Worm (Caenorhabditis elegans) whole organism, early embryonic: Measurements from ENCODE around the gene F55E10.1.

Experiments
- B0310.2 ChIP-seq: sonication (generic microtip); optimal IDR thresholded peaks from 2 replicates; lab custom pipeline; 2016; ENCODE audit warnings: mild to moderate bottlenecking, missing genetic modification characterization, missing compliant biosample characterization
- F13C5.2 ChIP-seq: sonication (generic microtip); optimal IDR thresholded peaks from 2 replicates; lab custom pipeline; 2017; ENCODE audit warnings: mild to moderate bottlenecking, missing genetic modification characterization, inconsistent platforms, missing compliant biosample characterization
- aly-1 ChIP-seq: sonication (generic microtip); optimal IDR thresholded peaks from 2 replicates; lab custom pipeline; 2016; ENCODE audit warnings: missing genetic modification characterization, missing compliant biosample characterization
- ama-1 ChIP-seq: fragments of 150-350 bp; optimal IDR thresholded peaks from 2 replicates; lab custom pipeline; 2014
- ceh-13 ChIP-seq: fragments of 200-800 bp; sonication (Bioruptor generic); optimal IDR thresholded peaks from 2 replicates; lab custom pipeline; 2018; ENCODE audit warnings: mild to moderate bottlenecking, missing genetic modification characterization, missing compliant biosample characterization
- ceh-36 ChIP-seq: sonication (generic microtip); optimal IDR thresholded peaks from 2 replicates; lab custom pipeline; 2016; ENCODE audit warnings: missing genetic modification characterization, inconsistent platforms, missing compliant biosample characterization
- ets-7 ChIP-seq: sonication (generic microtip); optimal IDR thresholded peaks from 2 replicates; lab custom pipeline; 2016; ENCODE audit warnings: missing genotype, missing genetic modification characterization, missing compliant biosample characterization
- flt-1 ChIP-seq: fragments of 200-800 bp; sonication (Bioruptor generic); IDR thresholded peaks from 2 replicates; pipeline ENCODE4 v1.3.6; 2022; ENCODE audit warnings: missing genetic modification characterization, missing compliant biosample characterization
- hmbx-1 ChIP-seq: sonication (generic microtip); optimal IDR thresholded peaks from 2 replicates; lab custom pipeline; 2016; ENCODE audit warnings: mild to moderate bottlenecking, missing genetic modification characterization, missing compliant biosample characterization
- hmg-4 ChIP-seq: fragments of 200-800 bp; sonication (Bioruptor generic); optimal IDR thresholded peaks from 2 replicates; lab custom pipeline; 2018; ENCODE audit warnings: mild to moderate bottlenecking, missing genetic modification characterization, missing compliant biosample characterization
- hnd-1 ChIP-seq: sonication (generic microtip); optimal IDR thresholded peaks from 2 replicates; lab custom pipeline; 2016; ENCODE audit warnings: missing genetic modification characterization, missing compliant biosample characterization
- pes-1 ChIP-seq: fragments of 200-800 bp; sonication (Bioruptor generic); IDR thresholded peaks from 2 replicates; pipeline ENCODE4 v1.3.6; 2022; ENCODE audit warnings: missing genetic modification reagents, missing genetic modification characterization, missing compliant biosample characterization
- scrt-1 ChIP-seq: fragments of 200-800 bp; sonication (Bioruptor generic); IDR thresholded peaks from 2 replicates; pipeline ENCODE4 v1.3.6; 2022; ENCODE audit warnings: missing genetic modification characterization, missing compliant biosample characterization
- sea-1 ChIP-seq: fragments of 200-800 bp; sonication (Bioruptor generic); conservative IDR thresholded peaks from 2 replicates; pipeline ENCODE4 v1.3.6; 2022; ENCODE audit warnings: missing genetic modification characterization, missing compliant biosample characterization
- tbx-11 ChIP-seq: fragments of 200-800 bp; sonication (Bioruptor generic); IDR thresholded peaks from 2 replicates; pipeline ENCODE4 v1.3.6; 2022; ENCODE audit warnings: missing genetic modification characterization, missing compliant biosample characterization
- tbx-37 ChIP-seq: fragments of 200-800 bp; sonication (Bioruptor generic); conservative IDR thresholded peaks from 2 replicates; pipeline ENCODE4 v1.3.6; 2022; ENCODE audit warnings: missing genetic modification reagents, missing genetic modification characterization, missing compliant biosample characterization
- tra-4 ChIP-seq: sonication (generic microtip); optimal IDR thresholded peaks from 2 replicates; lab custom pipeline; 2017; ENCODE audit warnings: missing genetic modification characterization, missing compliant biosample characterization

F55E10.1 gene

DNA sequence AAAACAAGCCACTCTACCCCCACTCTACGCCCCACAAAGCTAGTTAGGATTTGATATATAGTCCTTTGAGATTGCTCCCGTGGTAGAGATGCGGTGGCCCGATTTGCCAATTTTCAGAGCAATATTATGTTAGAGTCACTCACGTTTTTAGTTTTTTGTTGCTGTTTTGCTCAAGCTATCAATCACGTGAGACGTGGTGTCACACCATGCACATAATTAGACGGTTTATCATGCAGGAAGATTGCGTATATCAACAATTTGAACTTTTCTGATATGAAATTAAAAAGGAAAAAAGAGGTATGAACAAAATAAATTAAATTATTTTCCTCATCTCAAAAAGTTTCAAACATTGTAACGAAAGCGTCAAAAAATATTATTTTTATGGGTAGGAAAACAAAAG, 14.5 kb downstream of the F55E10.1 start:
- TF ChIP-seq B0310.2 (tag; lab: Kevin White, UChicago) (no peak), hnd-1 (tag; lab: Kevin White, UChicago) (no peak), ama-1 (no peak), tbx-37 (GFP tag; lab: Robert Waterston, UW) (no peak), hmg-4 (no peak), hmbx-1 (tag; lab: Kevin White, UChicago) (no peak), flt-1 (no peak), ceh-36 (tag; lab: Kevin White, UChicago) (no peak), tbx-11 (GFP tag; lab: Robert Waterston, UW) (no peak), scrt-1 (no peak), ets-7 (no peak), aly-1 (no peak)

- TF ChIP-seq hnd-1 (tag; lab: Kevin White, UChicago) (no peak), pes-1 (GFP tag; lab: Robert Waterston, UW) (no peak), scrt-1 (no peak), tra-4 (tag; lab: Kevin White, UChicago) (no peak), flt-1 (no peak), sea-1 (GFP tag; lab: Robert Waterston, UW) (no peak), aly-1 (no peak), tbx-37 (GFP tag; lab: Robert Waterston, UW) (no peak), ceh-36 (tag; lab: Kevin White, UChicago) (no peak), hmbx-1 (tag; lab: Kevin White, UChicago) (no peak), ets-7 (no peak), ceh-13 (GFP tag; lab: Kevin White, UChicago) (no peak), hmg-4 (no peak), F13C5.2 (tag; lab: Kevin White, UChicago) (no peak)
Observed at ce11 chrX:8362379-8362778, 20.6 kb downstream of the F55E10.1 start.

DNA sequence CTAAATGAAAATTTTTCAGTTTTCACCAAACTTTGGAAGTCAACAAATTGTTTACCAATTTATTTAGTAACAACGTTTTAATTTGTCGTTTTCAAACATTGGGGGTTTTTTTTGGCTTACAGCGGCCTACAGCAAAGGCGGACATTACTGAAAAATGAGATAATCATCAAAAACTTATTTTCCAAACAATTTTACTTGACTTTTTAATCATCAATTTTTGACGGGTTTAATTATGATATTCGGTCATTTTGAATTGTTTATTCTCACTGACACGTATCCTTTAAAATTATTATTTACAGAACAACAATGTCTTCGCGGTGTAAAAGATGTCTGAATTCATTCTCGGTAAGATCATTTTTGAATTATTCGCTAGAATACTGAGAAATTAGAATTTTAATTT, 25.8 kb downstream of the F55E10.1 start, which contains the start of gene F40B5.2:
F40B5.2 (plus strand) TSS at position 301 of the 400 bp plus-strand sequence.
- no peak for TF ChIP-seq B0310.2 (tag; lab: Kevin White, UChicago)
- TF ChIP-seq ceh-13 (GFP tag; lab: Kevin White, UChicago), result no peak
- no peak for TF ChIP-seq scrt-1
- TF ChIP-seq flt-1, result no peak
- no peak for TF ChIP-seq tbx-37 (GFP tag; lab: Robert Waterston, UW)
- no peak for TF ChIP-seq ama-1
- no peak for TF ChIP-seq F13C5.2 (tag; lab: Kevin White, UChicago)
- TF ChIP-seq sea-1 (GFP tag; lab: Robert Waterston, UW), result no peak
- no peak for TF ChIP-seq aly-1
- no peak for TF ChIP-seq hmbx-1 (tag; lab: Kevin White, UChicago)

DNA sequence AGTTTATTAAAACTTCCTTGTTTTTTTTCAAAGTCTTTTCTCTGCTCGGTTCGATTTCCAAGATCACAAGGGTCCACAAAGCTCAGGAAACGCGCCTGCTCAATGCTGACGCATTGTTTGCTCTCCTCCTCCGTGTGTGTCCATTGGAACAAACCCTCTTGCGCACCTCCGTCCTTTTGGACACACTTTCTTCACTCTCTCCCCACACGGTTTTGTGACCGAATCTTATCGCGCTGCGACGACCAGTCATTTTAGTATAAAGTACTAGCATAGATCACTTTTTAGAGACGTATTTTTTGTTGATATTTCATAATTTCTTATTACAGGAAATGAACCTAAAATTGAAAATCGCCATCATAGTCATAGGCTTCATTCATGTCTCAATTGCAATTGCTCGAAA, 26.4 kb downstream of the F55E10.1 start:
- TF ChIP-seq aly-1 (peak; percentile 48), hmbx-1 (tag; lab: Kevin White, UChicago) (no peak), sea-1 (GFP tag; lab: Robert Waterston, UW) (no peak), ama-1 (no peak), tra-4 (tag; lab: Kevin White, UChicago) (no peak), tbx-11 (GFP tag; lab: Robert Waterston, UW) (no peak), F13C5.2 (tag; lab: Kevin White, UChicago) (peak; percentile 34), flt-1 (peak; percentile 10; the same call in 1 of the 2 replicates), tbx-37 (GFP tag; lab: Robert Waterston, UW) (no peak)

DNA sequence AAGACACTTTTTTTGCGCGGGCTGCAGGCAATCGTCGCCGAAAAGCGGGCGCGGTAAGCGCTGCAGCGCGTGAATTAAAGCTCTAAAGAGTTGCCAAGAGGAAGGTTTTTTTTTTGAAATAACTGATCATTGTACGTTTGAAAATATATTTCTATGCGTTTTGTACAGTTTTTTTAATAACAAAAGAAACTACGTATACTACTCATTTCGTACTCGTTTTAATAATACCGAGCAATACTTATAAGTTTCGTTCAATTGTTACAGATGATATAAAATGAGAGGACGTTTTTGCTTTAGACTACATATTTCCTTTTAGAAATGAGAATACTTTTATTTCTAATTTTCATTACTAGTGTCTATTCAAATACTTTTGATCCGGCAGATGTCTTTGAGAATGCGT, 30.1 kb downstream of the F55E10.1 start, which contains the start of gene nep-15:
nep-15 (plus strand) TSS at position 301 of the 400 bp plus-strand sequence.
- no peak for TF ChIP-seq aly-1
- TF ChIP-seq tra-4 (tag; lab: Kevin White, UChicago), result no peak
- TF ChIP-seq hmbx-1 (tag; lab: Kevin White, UChicago), result no peak
- no peak for TF ChIP-seq hnd-1 (tag; lab: Kevin White, UChicago)
- TF ChIP-seq ets-7, result no peak
- no peak for TF ChIP-seq B0310.2 (tag; lab: Kevin White, UChicago)

DNA sequence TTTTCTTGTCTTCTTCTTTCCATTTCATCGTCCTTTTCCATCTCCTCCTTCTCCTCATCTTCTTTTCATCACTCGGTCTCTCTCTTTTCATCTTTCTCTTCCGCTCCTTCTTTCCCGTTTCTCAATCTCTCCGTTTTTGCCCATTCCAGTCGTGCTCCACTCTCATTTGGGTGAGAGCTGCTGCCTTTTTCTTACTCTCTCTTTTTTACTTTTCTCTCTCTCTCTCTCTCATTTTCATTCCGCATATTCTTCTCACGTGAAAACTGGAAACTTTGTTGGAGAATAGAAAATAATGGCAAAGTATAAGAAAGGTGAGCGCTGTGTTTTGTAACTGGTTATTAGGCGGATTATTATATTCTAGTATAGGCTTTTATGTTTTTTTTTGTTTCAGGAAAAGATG, 36.5 kb downstream of the F55E10.1 start, which contains the start of gene tbc-18:
tbc-18 (plus strand) TSS at position 246 of the 400 bp plus-strand sequence.
- TF ChIP-seq tbx-37 (GFP tag; lab: Robert Waterston, UW) (no peak), F13C5.2 (tag; lab: Kevin White, UChicago) (peak; percentile 34)

DNA sequence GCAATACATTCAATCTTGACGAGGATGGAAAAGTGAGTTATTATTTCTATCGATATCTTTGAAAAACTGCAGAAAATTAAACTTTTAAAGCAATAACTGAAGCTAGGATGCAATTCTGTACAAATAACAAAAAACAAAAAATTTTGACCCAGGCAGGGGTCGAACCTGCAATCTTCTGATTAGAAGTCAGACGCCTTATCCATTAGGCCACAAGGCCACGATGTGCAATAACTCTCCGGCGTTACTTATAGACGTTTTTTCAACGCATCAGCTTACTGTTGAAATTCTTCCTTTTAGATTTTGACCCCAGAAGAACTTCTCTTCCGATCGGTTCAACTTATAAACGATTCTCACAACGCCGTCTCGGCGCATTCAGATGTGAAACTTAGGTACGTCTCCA, 39.9 kb downstream of the F55E10.1 start:
- no peak for TF ChIP-seq ets-7
- no peak for TF ChIP-seq tbx-37 (GFP tag; lab: Robert Waterston, UW)
- TF ChIP-seq F13C5.2 (tag; lab: Kevin White, UChicago), result no peak
- no peak for TF ChIP-seq scrt-1
- TF ChIP-seq aly-1, result no peak
- TF ChIP-seq B0310.2 (tag; lab: Kevin White, UChicago), result no peak

ce11 chrX:8384642-8385181, 42.9 kb downstream of the F55E10.1 start, which contains the start of gene F41D9.2:
Gene F41D9.2 (minus strand): TSS chrX:8384945.
- TF ChIP-seq B0310.2 (tag; lab: Kevin White, UChicago) (no peak), ceh-13 (GFP tag; lab: Kevin White, UChicago) (no peak), F13C5.2 (tag; lab: Kevin White, UChicago) (no peak), ama-1 (no peak), hmg-4 (no peak), pes-1 (GFP tag; lab: Robert Waterston, UW) (no peak), scrt-1 (no peak), ceh-36 (tag; lab: Kevin White, UChicago) (no peak), sea-1 (GFP tag; lab: Robert Waterston, UW) (no peak), aly-1 (no peak), hmbx-1 (tag; lab: Kevin White, UChicago) (no peak), tra-4 (tag; lab: Kevin White, UChicago) (no peak), hnd-1 (tag; lab: Kevin White, UChicago) (no peak), tbx-11 (GFP tag; lab: Robert Waterston, UW) (no peak), tbx-37 (GFP tag; lab: Robert Waterston, UW) (no peak), ets-7 (no peak), flt-1 (no peak)
